Worm (Caenorhabditis elegans) whole organism, L2 larva: Measurements from ENCODE around the gene ZK617.26.
A peak's percentile ranks its signal among the peaks of the same experiment; 100 is the strongest.

Experiments used
- C34F6.9 ChIP-seq: fragments of 150-350 bp; optimal IDR thresholded peaks from 2 replicates; lab custom pipeline; 2014; ENCODE audit warnings: missing biosample characterization, missing genetic modification characterization
- F13H6.1 ChIP-seq: sonication (generic microtip); optimal IDR thresholded peaks from 2 replicates; lab custom pipeline; 2016; ENCODE audit warnings: missing genetic modification characterization, missing compliant biosample characterization
- R02D3.7 ChIP-seq: fragments of 150-350 bp; optimal IDR thresholded peaks from 2 replicates; lab custom pipeline; 2014; ENCODE audit warnings: missing biosample characterization, missing genetic modification characterization
- Y55F3AM.14 ChIP-seq: fragments of 200-800 bp; sonication (Bioruptor generic); optimal IDR thresholded peaks from 2 replicates; lab custom pipeline; 2018; ENCODE audit warnings: mild to moderate bottlenecking, missing genetic modification characterization, missing compliant biosample characterization
- ZK546.5 ChIP-seq: sonication (generic microtip); optimal IDR thresholded peaks from 2 replicates; lab custom pipeline; 2017; ENCODE audit warnings: missing biosample characterization, missing genetic modification characterization
- alr-1 ChIP-seq: fragments of 150-350 bp; optimal IDR thresholded peaks from 2 replicates; lab custom pipeline; 2014; ENCODE audit warnings: missing biosample characterization, missing genetic modification characterization
- aly-2 ChIP-seq: fragments of 150-350 bp; optimal IDR thresholded peaks from 2 replicates; lab custom pipeline; 2014; ENCODE audit warnings: missing biosample characterization, missing genetic modification characterization
- ama-1 ChIP-seq: fragments of 150-350 bp; optimal IDR thresholded peaks from 2 replicates; lab custom pipeline; 2018; ENCODE audit warnings: inconsistent platforms
- blmp-1 ChIP-seq: sonication (generic microtip); optimal IDR thresholded peaks from 2 replicates; lab custom pipeline; 2017; ENCODE audit warnings: missing genetic modification characterization, mild to moderate bottlenecking, missing compliant biosample characterization, antibody characterized with exemption, moderate library complexity; ENCODE audit not compliant: insufficient read depth
- ceh-16 ChIP-seq: fragments of 150-350 bp; optimal IDR thresholded peaks from 2 replicates; lab custom pipeline; 2014; ENCODE audit warnings: missing biosample characterization, missing genetic modification characterization
- ceh-82 ChIP-seq: fragments of 150-350 bp; optimal IDR thresholded peaks from 2 replicates; lab custom pipeline; 2014; ENCODE audit warnings: missing biosample characterization, missing genetic modification characterization
- crh-2 ChIP-seq: sonication (generic microtip); optimal IDR thresholded peaks from 2 replicates; lab custom pipeline; 2017; ENCODE audit warnings: missing biosample characterization, missing genetic modification characterization
- dmd-4 ChIP-seq: sonication (generic microtip); optimal IDR thresholded peaks from 2 replicates; lab custom pipeline; 2017; ENCODE audit warnings: missing biosample characterization, missing genetic modification characterization
- egl-27 ChIP-seq: sonication (generic microtip); optimal IDR thresholded peaks from 3 replicates; lab custom pipeline; 2017; ENCODE audit warnings: missing biosample characterization, missing genetic modification reagents, missing genetic modification characterization
- elt-1 ChIP-seq: fragments of 150-350 bp; optimal IDR thresholded peaks from 2 replicates; lab custom pipeline; 2014; ENCODE audit warnings: missing biosample characterization, missing genetic modification characterization
- elt-3 ChIP-seq: sonication (generic microtip); optimal IDR thresholded peaks from 2 replicates; lab custom pipeline; 2017; ENCODE audit warnings: missing biosample characterization, missing genetic modification characterization
- fos-1 ChIP-seq: fragments of 150-350 bp; optimal IDR thresholded peaks from 2 replicates; lab custom pipeline; 2014; ENCODE audit warnings: missing biosample characterization, missing genetic modification characterization
- gmeb-1 ChIP-seq: fragments of 150-350 bp; optimal IDR thresholded peaks from 2 replicates; lab custom pipeline; 2014; ENCODE audit warnings: missing biosample characterization, missing genetic modification characterization
- lin-11 ChIP-seq: fragments of 150-350 bp; sonication (generic microtip); optimal IDR thresholded peaks from 2 replicates; lab custom pipeline; 2014; ENCODE audit warnings: missing biosample characterization, missing genetic modification characterization, inconsistent platforms, mixed read lengths
- lin-13 ChIP-seq: fragments of 150-350 bp; optimal IDR thresholded peaks from 2 replicates; lab custom pipeline; 2014; ENCODE audit warnings: missing biosample characterization, missing genetic modification reagents, missing genetic modification characterization
- lin-39 ChIP-seq: fragments of 150-350 bp; optimal IDR thresholded peaks from 2 replicates; lab custom pipeline; 2014; ENCODE audit warnings: missing biosample characterization, missing genetic modification reagents, missing genetic modification characterization
- lsy-2 ChIP-seq, 2 experiments: fragments of 150-350 bp in 1 of 2; sonication (generic microtip) in 1 of 2; optimal IDR thresholded peaks; 2 replicates each; lab custom pipeline; 2014 to 2017; ENCODE audit warnings: missing biosample characterization in 2 of 2, missing genetic modification characterization in 2 of 2
- mab-5 ChIP-seq: fragments of 150-350 bp; optimal IDR thresholded peaks from 2 replicates; lab custom pipeline; 2014; ENCODE audit warnings: missing biosample characterization, missing genetic modification characterization
- mbf-1 ChIP-seq: sonication (generic microtip); optimal IDR thresholded peaks from 2 replicates; lab custom pipeline; 2017; ENCODE audit warnings: missing biosample characterization, missing genetic modification characterization
- mdl-1 ChIP-seq, 2 experiments: fragments of 150-350 bp in 1 of 2; sonication (generic microtip) in 1 of 2; optimal IDR thresholded peaks; 2 replicates each; lab custom pipeline; 2017; ENCODE audit warnings: missing biosample characterization in 2 of 2, missing genetic modification characterization in 2 of 2
- nhr-10 ChIP-seq: sonication (generic microtip); optimal IDR thresholded peaks from 2 replicates; lab custom pipeline; 2017; ENCODE audit warnings: missing biosample characterization, missing genetic modification characterization
- nhr-11 ChIP-seq: fragments of 150-350 bp; optimal IDR thresholded peaks from 2 replicates; lab custom pipeline; 2014; ENCODE audit warnings: missing biosample characterization, missing genetic modification characterization
- nhr-12 ChIP-seq: fragments of 150-350 bp; optimal IDR thresholded peaks from 2 replicates; lab custom pipeline; 2014; ENCODE audit warnings: missing biosample characterization, missing genetic modification characterization
- nhr-129 ChIP-seq: fragments of 150-350 bp; optimal IDR thresholded peaks from 2 replicates; lab custom pipeline; 2014; ENCODE audit warnings: missing biosample characterization, missing genetic modification characterization
- nhr-21 ChIP-seq: fragments of 150-350 bp; optimal IDR thresholded peaks from 2 replicates; lab custom pipeline; 2014; ENCODE audit warnings: missing biosample characterization, missing genetic modification characterization
- nhr-23 ChIP-seq: fragments of 150-350 bp; optimal IDR thresholded peaks from 2 replicates; lab custom pipeline; 2014; ENCODE audit warnings: missing biosample characterization, missing genetic modification reagents, missing genetic modification characterization
- nhr-237 ChIP-seq: fragments of 150-350 bp; optimal IDR thresholded peaks from 2 replicates; lab custom pipeline; 2014; ENCODE audit warnings: missing biosample characterization, missing genetic modification characterization
- nhr-25 ChIP-seq: fragments of 150-350 bp; sonication (generic microtip); optimal IDR thresholded peaks from 3 replicates; lab custom pipeline; 2014; ENCODE audit warnings: missing biosample characterization, missing genetic modification characterization
- nhr-6 ChIP-seq: fragments of 150-350 bp; optimal IDR thresholded peaks from 2 replicates; lab custom pipeline; 2014; ENCODE audit warnings: missing biosample characterization, missing genetic modification characterization
- nhr-77 ChIP-seq: fragments of 150-350 bp; optimal IDR thresholded peaks from 2 replicates; lab custom pipeline; 2014; ENCODE audit warnings: missing biosample characterization, missing genetic modification characterization
- peb-1 ChIP-seq: fragments of 150-350 bp; optimal IDR thresholded peaks from 2 replicates; lab custom pipeline; 2014; ENCODE audit warnings: missing biosample characterization, missing genetic modification characterization
- sem-4 ChIP-seq: fragments of 150-350 bp; optimal IDR thresholded peaks from 2 replicates; lab custom pipeline; 2014; ENCODE audit warnings: missing biosample characterization, missing genetic modification reagents, missing genetic modification characterization
- skn-1 ChIP-seq: sonication (generic microtip); optimal IDR thresholded peaks from 2 replicates; lab custom pipeline; 2017; ENCODE audit warnings: missing biosample characterization, missing genetic modification characterization
- sma-3 ChIP-seq: sonication (generic microtip); optimal IDR thresholded peaks from 2 replicates; lab custom pipeline; 2016; ENCODE audit warnings: missing genetic modification reagents, missing genetic modification characterization, missing compliant biosample characterization
- sma-9 ChIP-seq, 2 experiments: fragments of 150-350 bp in 1 of 2; sonication (generic microtip) in 1 of 2; optimal IDR thresholded peaks; 2 replicates each; lab custom pipeline; 2014 to 2016; ENCODE audit warnings: missing genetic modification characterization in 2 of 2, mild to moderate bottlenecking in 1 of 2, missing biosample characterization in 1 of 2, missing compliant biosample characterization in 1 of 2, missing genetic modification reagents in 1 of 2, moderate library complexity in 1 of 2
- snpc-4 ChIP-seq: fragments of 150-350 bp; optimal IDR thresholded peaks from 2 replicates; lab custom pipeline; 2014; ENCODE audit warnings: missing biosample characterization, missing genetic modification characterization
- unc-39 ChIP-seq: fragments of 150-350 bp; optimal IDR thresholded peaks from 2 replicates; lab custom pipeline; 2014; ENCODE audit warnings: missing biosample characterization, missing genetic modification characterization
- unc-55 ChIP-seq: fragments of 150-350 bp; sonication (generic microtip); optimal IDR thresholded peaks from 3 replicates; lab custom pipeline; 2014; ENCODE audit warnings: missing biosample characterization, missing genetic modification reagents, missing genetic modification characterization
- unc-62 ChIP-seq: fragments of 150-350 bp; optimal IDR thresholded peaks from 2 replicates; lab custom pipeline; 2014; ENCODE audit warnings: missing biosample characterization, missing genetic modification reagents, missing genetic modification characterization
- zag-1 ChIP-seq: fragments of 150-350 bp; optimal IDR thresholded peaks from 2 replicates; lab custom pipeline; 2014; ENCODE audit warnings: missing biosample characterization, missing genetic modification characterization
- ztf-1 ChIP-seq: fragments of 200-800 bp; sonication (Bioruptor generic); conservative IDR thresholded peaks from 2 replicates; pipeline ENCODE4 v1.3.6; 2022; ENCODE audit warnings: missing genetic modification characterization, missing compliant biosample characterization
- ztf-11 ChIP-seq: sonication (generic microtip); optimal IDR thresholded peaks from 2 replicates; lab custom pipeline; 2017; ENCODE audit warnings: missing biosample characterization, missing genetic modification characterization
- ztf-4 ChIP-seq: fragments of 150-350 bp; optimal IDR thresholded peaks from 2 replicates; lab custom pipeline; 2014; ENCODE audit warnings: missing biosample characterization, missing genetic modification characterization

ZK617.26 gene

DNA sequence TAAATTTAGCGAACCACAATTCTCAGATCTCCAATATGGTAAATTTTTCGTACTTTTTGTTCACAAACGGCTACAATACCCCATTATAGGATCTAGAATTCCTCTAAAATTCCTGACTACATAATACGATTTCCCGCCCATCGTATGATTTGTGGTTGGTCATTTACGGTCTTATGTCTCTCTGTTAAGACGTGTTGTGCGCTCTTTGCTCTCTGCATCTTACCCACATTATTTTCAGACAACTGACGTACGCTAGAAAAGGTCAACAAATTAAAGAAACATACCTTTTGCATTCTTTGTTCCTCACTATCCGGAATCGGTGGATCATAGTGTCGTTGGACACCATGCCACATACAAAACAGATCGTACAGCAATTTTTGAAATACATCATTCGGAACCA lies 32.3 kb upstream of the ZK617.26 start (continued):
- no peak for TF ChIP-seq lin-13 (GFP tag; lab: Kevin White, UChicago)
- TF ChIP-seq Y55F3AM.14 (GFP tag; lab: Kevin White, UChicago) = no peak
- no peak for TF ChIP-seq lin-11 (tag; lab: Kevin White, UChicago)
- TF ChIP-seq sem-4 (tag; lab: Kevin White, UChicago) = no peak
- TF ChIP-seq mdl-1 (tag; optimal IDR thresholded peaks at IDR 0.05; lab: Kevin White, UChicago) = no peak
- no peak for TF ChIP-seq unc-39 (tag; lab: Kevin White, UChicago)

DNA sequence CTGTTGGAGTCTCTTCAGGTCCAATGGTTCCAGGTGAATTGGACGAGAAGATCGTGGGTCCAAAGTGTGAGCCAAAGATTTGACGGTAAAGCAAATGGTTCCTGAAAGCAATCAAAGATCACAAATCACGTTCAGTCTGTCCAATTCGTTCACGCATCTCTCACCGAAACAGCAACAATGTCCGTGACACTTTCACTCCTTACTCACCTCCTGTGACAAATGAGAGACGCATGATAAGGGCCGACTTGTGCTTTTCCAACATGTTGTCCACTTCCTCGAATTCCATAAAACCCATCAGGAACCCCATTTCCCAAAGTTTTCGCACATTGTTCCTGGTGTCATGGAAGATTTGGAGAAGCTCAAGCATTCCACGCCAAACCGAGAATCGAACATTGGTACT lies 29.7 kb upstream of the ZK617.26 start:
- peak; percentile 60 for TF ChIP-seq fos-1
- no peak for TF ChIP-seq ZK546.5 (tag; lab: Kevin White, UChicago)
- TF ChIP-seq nhr-129 (tag; lab: Kevin White, UChicago) = peak; percentile 35
- TF ChIP-seq sma-9 (GFP tag; optimal IDR thresholded peaks at IDR 0.05; lab: Kevin White, UChicago) = peak; percentile 23
- no peak for TF ChIP-seq sma-9 (tag; optimal IDR thresholded peaks at IDR 0.05; lab: Kevin White, UChicago)

DNA sequence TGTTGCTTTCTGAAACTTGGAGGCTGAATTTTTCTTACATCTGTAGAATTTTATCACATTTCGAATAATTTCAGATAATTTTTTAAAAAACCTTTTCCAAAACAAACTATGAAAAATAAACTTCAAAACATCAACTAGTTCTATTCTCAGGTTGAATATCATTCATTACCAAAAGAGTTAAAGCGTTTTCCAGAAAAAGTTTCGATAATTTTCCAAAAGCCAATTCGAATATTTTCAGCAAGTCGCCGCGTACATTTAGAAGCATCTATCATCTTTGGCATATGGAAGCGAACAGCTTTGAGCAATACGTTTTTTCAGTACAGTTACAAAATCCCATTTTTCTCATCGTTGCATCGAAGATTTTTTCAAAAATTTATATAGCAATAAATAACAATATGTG lies 26.2 kb upstream of the ZK617.26 start:
- no peak for TF ChIP-seq gmeb-1
- no peak for TF ChIP-seq unc-62 (GFP tag; lab: Kevin White, UChicago)
- TF ChIP-seq skn-1 (tag; lab: Kevin White, UChicago) = no peak
- no peak for TF ChIP-seq aly-2 (tag; lab: Kevin White, UChicago)
- TF ChIP-seq mab-5 = no peak
- peak; percentile 47 for TF ChIP-seq sma-3 (GFP tag; lab: Kevin White, UChicago)
- no peak for TF ChIP-seq ceh-82 (tag; lab: Kevin White, UChicago)
- no peak for TF ChIP-seq elt-3 (tag; lab: Kevin White, UChicago)
- no peak for TF ChIP-seq nhr-11
- no peak for TF ChIP-seq lin-39
- TF ChIP-seq lin-13 (GFP tag; lab: Kevin White, UChicago) = peak; percentile 11
- no peak for TF ChIP-seq egl-27
- TF ChIP-seq mdl-1 (tag; optimal IDR thresholded peaks at IDR 0.05; lab: Kevin White, UChicago) = no peak
- TF ChIP-seq dmd-4 (tag; lab: Kevin White, UChicago) = no peak
- TF ChIP-seq fos-1 = no peak
- peak; percentile 6 for TF ChIP-seq nhr-129 (tag; lab: Kevin White, UChicago)
- TF ChIP-seq lsy-2 (tag; optimal IDR thresholded peaks at IDR 0.05; lab: Kevin White, UChicago) = peak in 1 of 2 experiments; percentile 63
- no peak for TF ChIP-seq unc-39 (tag; lab: Kevin White, UChicago)
- no peak for TF ChIP-seq R02D3.7 (tag; lab: Kevin White, UChicago)
- no peak for TF ChIP-seq alr-1 (tag; lab: Kevin White, UChicago)
- TF ChIP-seq ztf-11 (tag; lab: Kevin White, UChicago) = no peak
- no peak for TF ChIP-seq blmp-1
- no peak for TF ChIP-seq lin-11 (tag; lab: Kevin White, UChicago)
- no peak for TF ChIP-seq Y55F3AM.14 (GFP tag; lab: Kevin White, UChicago)
- no peak for TF ChIP-seq nhr-10 (tag; lab: Kevin White, UChicago)
- no peak for TF ChIP-seq sma-9 (GFP tag; optimal IDR thresholded peaks at IDR 0.05; lab: Kevin White, UChicago)
- no peak for TF ChIP-seq sma-9 (tag; optimal IDR thresholded peaks at IDR 0.05; lab: Kevin White, UChicago)
- peak; percentile 64 for TF ChIP-seq sem-4 (tag; lab: Kevin White, UChicago)
- TF ChIP-seq nhr-12 (tag; lab: Kevin White, UChicago) = no peak
- TF ChIP-seq zag-1 = no peak
- no peak for TF ChIP-seq mbf-1 (tag; lab: Kevin White, UChicago)
- TF ChIP-seq snpc-4 = no peak
- TF ChIP-seq ZK546.5 (tag; lab: Kevin White, UChicago) = no peak
- peak; percentile 48 for TF ChIP-seq nhr-25 (tag; lab: Kevin White, UChicago)
- no peak for TF ChIP-seq ceh-16 (tag; lab: Kevin White, UChicago)
- no peak for TF ChIP-seq ztf-1
- TF ChIP-seq nhr-6 (tag; lab: Kevin White, UChicago) = peak; percentile 1
- TF ChIP-seq crh-2 (tag; lab: Kevin White, UChicago) = no peak
- TF ChIP-seq peb-1 (tag; lab: Kevin White, UChicago) = no peak
- TF ChIP-seq elt-1 (tag; lab: Kevin White, UChicago) = no peak
- no peak for TF ChIP-seq F13H6.1 (tag; lab: Kevin White, UChicago)
- TF ChIP-seq nhr-77 (tag; lab: Kevin White, UChicago) = no peak
- no peak for TF ChIP-seq unc-55 (GFP tag; lab: Kevin White, UChicago)
- no peak for TF ChIP-seq C34F6.9
- peak; percentile 61 for TF ChIP-seq ztf-4 (tag; lab: Kevin White, UChicago)
- no peak for TF ChIP-seq nhr-23 (tag; lab: Kevin White, UChicago)
- no peak for TF ChIP-seq nhr-237 (tag; lab: Kevin White, UChicago)
- TF ChIP-seq nhr-21 (tag; lab: Kevin White, UChicago) = no peak
- peak; percentile 51 for TF ChIP-seq ama-1 (lab: Kevin White, UChicago)
